Fruit fly (Drosophila melanogaster) whole organism, embryonic: ENCODE data around the gene CG17982.

Experiments used
- Adf1 ChIP-seq: fragments of 200-800 bp; sonication (Bioruptor generic); IDR thresholded peaks from 2 replicates; pipeline ENCODE4 v1.3.6; 2022; ENCODE audit warnings: missing biosample characterization, missing genetic modification characterization
- Asciz ChIP-seq: fragments of 200-800 bp; sonication (Bioruptor generic); optimal IDR thresholded peaks from 2 replicates; lab custom pipeline; 2017; ENCODE audit warnings: missing biosample characterization, mild to moderate bottlenecking, missing genetic modification characterization, missing genetic modification reagents
- CG10274 ChIP-seq: fragments of 200-800 bp; sonication (Bioruptor generic); optimal IDR thresholded peaks from 3 replicates; lab custom pipeline; 2017; ENCODE audit warnings: missing biosample characterization, mild to moderate bottlenecking, missing genetic modification characterization
- CG10321 ChIP-seq: fragments of 200-800 bp; sonication (Bioruptor generic); IDR thresholded peaks from 2 replicates; pipeline ENCODE4 v1.3.6; 2022; ENCODE audit warnings: missing biosample characterization, missing genetic modification characterization
- CG10431 ChIP-seq: fragments of 200-800 bp; sonication (Bioruptor generic); optimal IDR thresholded peaks from 3 replicates; lab custom pipeline; 2018; ENCODE audit warnings: missing biosample characterization, mild to moderate bottlenecking, missing genetic modification characterization
- CG13287 ChIP-seq: fragments of 200-800 bp; sonication (Bioruptor generic); IDR thresholded peaks from 2 replicates; pipeline ENCODE4 v1.3.6; 2022; ENCODE audit warnings: missing biosample characterization, missing genetic modification characterization; ENCODE audit not compliant: partially characterized antibody
- CG13424 ChIP-seq: fragments of 200-800 bp; sonication (Bioruptor generic); optimal IDR thresholded peaks from 2 replicates; lab custom pipeline; 2019; ENCODE audit warnings: missing biosample characterization, mild to moderate bottlenecking, missing genetic modification characterization, moderate library complexity
- CG2202 ChIP-seq: fragments of 200-800 bp; sonication (Bioruptor generic); optimal IDR thresholded peaks from 2 replicates; lab custom pipeline; 2018; ENCODE audit warnings: missing biosample characterization, mild to moderate bottlenecking, missing genetic modification characterization
- CG2678 ChIP-seq: fragments of 200-800 bp; sonication (Bioruptor generic); optimal IDR thresholded peaks from 3 replicates; lab custom pipeline; 2019; ENCODE audit warnings: missing biosample characterization, mild to moderate bottlenecking, missing genetic modification characterization, moderate library complexity
- CG30403 ChIP-seq: fragments of 200-800 bp; sonication (Bioruptor generic); optimal IDR thresholded peaks from 3 replicates; lab custom pipeline; 2016; ENCODE audit warnings: missing biosample characterization, missing genetic modification characterization
- CG3838 ChIP-seq: fragments of 200-800 bp; sonication (Bioruptor generic); optimal IDR thresholded peaks from 3 replicates; lab custom pipeline; 2016; ENCODE audit warnings: missing biosample characterization, missing genetic modification characterization
- CG3995 ChIP-seq: fragments of 200-800 bp; sonication (Bioruptor generic); optimal IDR thresholded peaks from 3 replicates; lab custom pipeline; 2016; ENCODE audit warnings: missing biosample characterization, missing genetic modification characterization
- CG5953 ChIP-seq: fragments of 200-800 bp; sonication (Bioruptor generic); IDR thresholded peaks from 2 replicates; pipeline ENCODE4 v1.3.6; 2022; ENCODE audit warnings: missing biosample characterization, missing genetic modification characterization
- CG6689 ChIP-seq: fragments of 200-800 bp; sonication (Bioruptor generic); IDR thresholded peaks from 2 replicates; pipeline ENCODE4 v1.3.6; 2022; ENCODE audit warnings: missing biosample characterization, missing genetic modification characterization
- CG7556 ChIP-seq: fragments of 200-800 bp; sonication (Bioruptor generic); optimal IDR thresholded peaks from 2 replicates; lab custom pipeline; 2017; ENCODE audit warnings: missing biosample characterization, mild to moderate bottlenecking, missing genetic modification characterization
- CG9609 ChIP-seq: fragments of 200-800 bp; sonication (Bioruptor generic); optimal IDR thresholded peaks from 3 replicates; lab custom pipeline; 2016; ENCODE audit warnings: missing biosample characterization, missing genetic modification characterization
- Eip74EF ChIP-seq, 2 experiments: fragments of 200-800 bp in 1 of 2; fragments of >200 bp in 1 of 2; sonication (Bioruptor generic) in 1 of 2; optimal IDR thresholded peaks; 2 replicates each; lab custom pipeline; 2017 to 2019; ENCODE audit warnings: missing biosample characterization in 2 of 2, missing genetic modification characterization in 2 of 2, mild to moderate bottlenecking in 1 of 2, moderate library complexity in 1 of 2
- HmgZ ChIP-seq: fragments of 200-800 bp; sonication (Bioruptor generic); optimal IDR thresholded peaks from 2 replicates; lab custom pipeline; 2018; ENCODE audit warnings: missing biosample characterization, mild to moderate bottlenecking, missing genetic modification characterization
- Hmx ChIP-seq: fragments of 200-800 bp; sonication (Bioruptor generic); optimal IDR thresholded peaks from 2 replicates; lab custom pipeline; 2016; ENCODE audit warnings: missing biosample characterization, missing genetic modification characterization
- Hr3 ChIP-seq: fragments of 200-800 bp; sonication (Bioruptor generic); optimal IDR thresholded peaks from 3 replicates; lab custom pipeline; 2016; ENCODE audit warnings: missing biosample characterization, missing genetic modification characterization
- Lpt ChIP-seq: fragments of >200 bp; optimal IDR thresholded peaks from 2 replicates; lab custom pipeline; 2018; ENCODE audit warnings: missing biosample characterization, missing genetic modification characterization
- Optix ChIP-seq: fragments of 200-800 bp; sonication (Bioruptor generic); IDR thresholded peaks from 3 replicates; pipeline ENCODE4 v1.3.6; 2022; ENCODE audit warnings: missing biosample characterization, missing genetic modification characterization
- PHDP ChIP-seq: fragments of 200-800 bp; sonication (Bioruptor generic); optimal IDR thresholded peaks from 3 replicates; lab custom pipeline; 2018; ENCODE audit warnings: missing biosample characterization, mild to moderate bottlenecking, missing genetic modification characterization, moderate library complexity
- Ptx1 ChIP-seq: fragments of 200-800 bp; sonication (Bioruptor generic); IDR thresholded peaks from 2 replicates; pipeline ENCODE4 v1.3.6; 2022; ENCODE audit warnings: missing biosample characterization, missing genetic modification characterization
- Scr ChIP-seq: fragments of 200-800 bp; sonication (Bioruptor generic); IDR thresholded peaks from 2 replicates; pipeline ENCODE4 v1.3.6; 2022; ENCODE audit warnings: missing biosample characterization, missing genetic modification characterization; ENCODE audit not compliant: partially characterized antibody
- Spps ChIP-seq: fragments of 200-800 bp; sonication (Bioruptor generic); optimal IDR thresholded peaks from 2 replicates; lab custom pipeline; 2018; ENCODE audit warnings: missing biosample characterization, mild to moderate bottlenecking, missing genetic modification characterization
- Sry-δ ChIP-seq: fragments of 200-800 bp; sonication (Bioruptor generic); optimal IDR thresholded peaks from 2 replicates; lab custom pipeline; 2016; ENCODE audit warnings: missing biosample characterization, missing genetic modification characterization
- Tbp ChIP-seq: fragments of >200 bp; optimal IDR thresholded peaks from 2 replicates; lab custom pipeline; 2018; ENCODE audit warnings: missing biosample characterization, missing genetic modification characterization
- Xrp1 ChIP-seq: fragments of 200-800 bp; sonication (Bioruptor generic); IDR thresholded peaks from 2 replicates; pipeline ENCODE4 v1.3.6; 2022; ENCODE audit warnings: missing biosample characterization, missing genetic modification characterization
- amos ChIP-seq: fragments of 200-800 bp; sonication (Bioruptor generic); IDR thresholded peaks from 2 replicates; pipeline ENCODE4 v1.3.6; 2022; ENCODE audit warnings: missing biosample characterization, missing genetic modification characterization; ENCODE audit not compliant: partially characterized antibody
- ash1 ChIP-seq: fragments of 200-800 bp; sonication (Bioruptor generic); optimal IDR thresholded peaks from 2 replicates; lab custom pipeline; 2018; ENCODE audit warnings: missing biosample characterization, mild to moderate bottlenecking, missing genetic modification characterization
- bbx ChIP-seq: fragments of 200-800 bp; sonication (Bioruptor generic); IDR thresholded peaks from 2 replicates; pipeline ENCODE4 v1.3.6; 2022; ENCODE audit warnings: missing biosample characterization, missing genetic modification characterization; ENCODE audit not compliant: partially characterized antibody
- cas ChIP-seq: fragments of 200-800 bp; sonication (Bioruptor generic); IDR thresholded peaks from 2 replicates; pipeline ENCODE4 v1.3.6; 2022; ENCODE audit warnings: missing biosample characterization, missing genetic modification characterization
- dan ChIP-seq: fragments of 200-800 bp; sonication (Bioruptor generic); IDR thresholded peaks from 2 replicates; pipeline ENCODE4 v1.3.6; 2022; ENCODE audit warnings: missing biosample characterization, missing genetic modification characterization
- fd102C ChIP-seq: fragments of 200-800 bp; sonication (Bioruptor generic); optimal IDR thresholded peaks from 2 replicates; lab custom pipeline; 2018; ENCODE audit warnings: missing biosample characterization, mild to moderate bottlenecking, missing genetic modification characterization, moderate library complexity
- gcm ChIP-seq: fragments of 200-800 bp; sonication (Bioruptor generic); optimal IDR thresholded peaks from 2 replicates; lab custom pipeline; 2019; ENCODE audit warnings: missing biosample characterization, mild to moderate bottlenecking, missing genetic modification characterization, moderate library complexity
- gcm2 ChIP-seq: fragments of 200-800 bp; sonication (Bioruptor generic); optimal IDR thresholded peaks from 2 replicates; lab custom pipeline; 2016; ENCODE audit warnings: missing biosample characterization, missing genetic modification characterization
- gem ChIP-seq: fragments of 200-800 bp; sonication (Bioruptor generic); optimal IDR thresholded peaks from 2 replicates; lab custom pipeline; 2019; ENCODE audit warnings: missing biosample characterization, mild to moderate bottlenecking, missing genetic modification characterization, moderate library complexity
- grau ChIP-seq: fragments of 200-800 bp; optimal IDR thresholded peaks from 3 replicates; lab custom pipeline; 2019; ENCODE audit warnings: missing biosample characterization, mild to moderate bottlenecking, missing genetic modification characterization, moderate library complexity
- h ChIP-seq: fragments of >200 bp; optimal IDR thresholded peaks from 2 replicates; lab custom pipeline; 2017
- jumu ChIP-seq: fragments of 200-800 bp; sonication (Bioruptor generic); optimal IDR thresholded peaks from 3 replicates; lab custom pipeline; 2016; ENCODE audit warnings: missing biosample characterization, missing genetic modification characterization
- p53 ChIP-seq: fragments of 200-800 bp; sonication (Bioruptor generic); optimal IDR thresholded peaks from 2 replicates; lab custom pipeline; 2016; ENCODE audit warnings: missing biosample characterization, missing genetic modification characterization
- pita ChIP-seq: fragments of 200-800 bp; sonication (Bioruptor generic); optimal IDR thresholded peaks from 2 replicates; lab custom pipeline; 2017; ENCODE audit warnings: missing biosample characterization, mild to moderate bottlenecking, missing genetic modification characterization
- repo ChIP-seq: fragments of 200-800 bp; sonication (Bioruptor generic); optimal IDR thresholded peaks from 2 replicates; lab custom pipeline; 2016; ENCODE audit warnings: missing biosample characterization, missing genetic modification characterization
- rib ChIP-seq: fragments of 200-800 bp; sonication (Bioruptor generic); IDR thresholded peaks from 2 replicates; pipeline ENCODE4 v1.3.6; 2022; ENCODE audit warnings: missing biosample characterization, missing genetic modification characterization
- sr ChIP-seq: fragments of 200-800 bp; sonication (Bioruptor generic); IDR thresholded peaks from 3 replicates; pipeline ENCODE4 v1.3.6; 2022; ENCODE audit warnings: missing biosample characterization, missing genetic modification characterization
- stwl ChIP-seq: fragments of 200-800 bp; sonication (Bioruptor generic); optimal IDR thresholded peaks from 3 replicates; lab custom pipeline; 2018; ENCODE audit warnings: missing biosample characterization, mild to moderate bottlenecking, missing genetic modification characterization, moderate library complexity
- tio ChIP-seq: fragments of 200-800 bp; sonication (Bioruptor generic); optimal IDR thresholded peaks from 2 replicates; lab custom pipeline; 2017; ENCODE audit warnings: missing biosample characterization, missing genetic modification characterization, inconsistent platforms
- wor ChIP-seq: fragments of 200-800 bp; sonication (Bioruptor generic); IDR thresholded peaks from 2 replicates; pipeline ENCODE4 v1.3.6; 2022; ENCODE audit warnings: missing biosample characterization, missing genetic modification characterization

CG17982 gene

DNA sequence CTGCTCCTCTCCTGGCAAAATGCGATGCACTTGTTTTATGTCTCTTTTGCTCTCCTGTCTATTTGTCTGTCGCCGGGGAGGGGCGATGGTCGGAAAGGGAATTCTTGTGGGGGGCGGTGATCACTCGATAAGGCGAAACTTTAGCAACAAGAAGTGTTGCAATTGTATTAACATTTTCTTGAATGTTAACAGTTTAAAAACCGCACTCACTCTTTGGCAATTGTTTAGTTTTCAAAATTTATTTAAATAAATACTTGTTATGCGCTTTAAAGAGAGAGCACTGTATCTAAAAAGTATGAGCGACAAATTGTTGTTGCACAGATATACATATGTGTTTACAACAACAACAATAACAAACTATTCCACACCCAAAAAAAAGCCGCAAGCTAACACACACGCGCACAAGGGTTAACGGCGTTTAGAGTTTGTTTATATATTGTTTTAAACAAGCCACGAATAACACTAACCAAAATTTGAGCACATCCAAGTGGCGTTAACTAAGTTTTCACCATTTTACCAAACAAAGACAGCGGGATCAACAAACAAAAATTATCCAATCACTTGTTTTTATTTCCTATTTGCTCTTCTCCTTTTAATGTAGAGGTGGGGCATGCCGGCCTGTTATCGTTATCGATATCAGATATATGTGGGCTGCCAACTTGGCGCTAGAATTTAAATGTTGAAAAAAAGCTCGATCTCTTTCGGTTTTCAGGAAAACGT, 42.0 kb downstream of the CG17982 start, which contains the start of gene CG2258 (continued):
- TF ChIP-seq wor (peak; percentile 81), jumu (GFP tag; lab: Kevin White, UChicago) (no peak), ash1 (GFP tag; lab: Kevin White, UChicago) (no peak), CG6689 (GFP tag; lab: Robert Waterston, UW) (peak; percentile 82), CG7556 (GFP tag; lab: Kevin White, UChicago) (peak; percentile 76), Scr (GFP tag; lab: Robert Waterston, UW) (peak; percentile 49), Lpt (no peak), CG2678 (tag; lab: Kevin White, UChicago) (peak; percentile 85), CG5953 (GFP tag; lab: Robert Waterston, UW) (peak; percentile 82; the same call in 1 of the 2 replicates), stwl (tag; lab: Kevin White, UChicago) (peak; percentile 40), HmgZ (tag; lab: Kevin White, UChicago) (peak; percentile 73), cas (GFP tag; lab: Robert Waterston, UW) (peak; percentile 72), Adf1 (0 out of 2 replicates have a peak, but pooled peaks have one; percentile 19), CG13287 (GFP tag; lab: Robert Waterston, UW) (peak; percentile 40; the same call in 1 of the 2 replicates), pita (GFP tag; lab: Kevin White, UChicago) (no peak), Tbp (GFP tag; lab: Kevin White, UChicago) (no peak), amos (GFP tag; lab: Robert Waterston, UW) (no peak; the same call in 1 of the 2 replicates), CG10431 (GFP tag; lab: Kevin White, UChicago) (peak; percentile 75), Ptx1 (GFP tag; lab: Robert Waterston, UW) (peak; percentile 91), Optix (GFP tag; lab: Robert Waterston, UW) (peak; percentile 76), Hr3 (GFP tag; lab: Kevin White, UChicago) (peak; percentile 75), gcm (GFP tag; lab: Kevin White, UChicago) (peak; percentile 70), tio (GFP tag; lab: Kevin White, UChicago) (peak; percentile 71), dan (GFP tag; lab: Robert Waterston, UW) (no peak), rib (GFP tag; lab: Robert Waterston, UW) (peak; percentile 55; the same call in 1 of the 2 replicates), grau (tag; lab: Kevin White, UChicago) (peak; percentile 96), Eip74EF (GFP tag; optimal IDR thresholded peaks at IDR 0.05; lab: Kevin White, UChicago) (peak in 1 of 2 experiments; percentile 83), sr (GFP tag; lab: Robert Waterston, UW) (peak; percentile 70; the same call in 1 of the 3 replicates), repo (peak; percentile 62), Sry-δ (peak; percentile 82), CG2202 (tag; lab: Kevin White, UChicago) (peak; percentile 49), p53 (GFP tag; lab: Kevin White, UChicago) (no peak), CG9609 (peak; percentile 75), Hmx (peak; percentile 5), Asciz (GFP tag; lab: Kevin White, UChicago) (peak; percentile 82), gcm2 (GFP tag; lab: Kevin White, UChicago) (no peak), PHDP (tag; lab: Kevin White, UChicago) (peak; percentile 88), h (no peak), CG10321 (GFP tag; lab: Robert Waterston, UW) (peak; percentile 47; the same call in 1 of the 2 replicates), Xrp1 (GFP tag; lab: Robert Waterston, UW) (peak; percentile 86), CG3995 (GFP tag; lab: Kevin White, UChicago) (peak; percentile 38), CG13424 (tag; lab: Kevin White, UChicago) (peak; percentile 91), Spps (tag; lab: Kevin White, UChicago) (peak; percentile 69), CG3838 (GFP tag; lab: Kevin White, UChicago) (peak; percentile 15), CG10274 (peak; percentile 58), fd102C (GFP tag; lab: Kevin White, UChicago) (no peak), CG30403 (GFP tag; lab: Kevin White, UChicago) (peak; percentile 84), gem (tag; lab: Kevin White, UChicago) (peak; percentile 91), bbx (peak; percentile 20; the same call in 1 of the 2 replicates)
